Worm (Caenorhabditis elegans) whole organism, midembryonic: ENCODE data around the gene R08F11.7.

Source experiments
- T22C8.4 ChIP-seq: fragments of 200-800 bp; sonication (Bioruptor generic); IDR thresholded peaks from 2 replicates; pipeline ENCODE4 v1.3.6; 2022; ENCODE audit warnings: missing genetic modification characterization, missing compliant biosample characterization
- cog-1 ChIP-seq: sonication (generic microtip); optimal IDR thresholded peaks from 2 replicates; lab custom pipeline; 2016; ENCODE audit warnings: missing genetic modification characterization, missing compliant biosample characterization
- flt-1 ChIP-seq: fragments of 200-800 bp; sonication (Bioruptor generic); IDR thresholded peaks from 2 replicates; pipeline ENCODE4 v1.3.6; 2022; ENCODE audit warnings: missing genetic modification characterization, missing compliant biosample characterization
- klf-2 ChIP-seq: fragments of 200-800 bp; sonication (Bioruptor generic); conservative IDR thresholded peaks from 2 replicates; pipeline ENCODE4 v1.3.6; 2022; ENCODE audit warnings: missing genetic modification reagents, missing genetic modification characterization, missing compliant biosample characterization
- ref-1 ChIP-seq: fragments of 200-800 bp; sonication (Bioruptor generic); conservative IDR thresholded peaks from 2 replicates; pipeline ENCODE4 v1.3.6; 2022; ENCODE audit warnings: missing genetic modification reagents, missing genetic modification characterization, missing compliant biosample characterization
- tab-1 ChIP-seq: fragments of 200-800 bp; sonication (Bioruptor generic); IDR thresholded peaks from 2 replicates; pipeline ENCODE4 v1.3.6; 2022; ENCODE audit warnings: missing genetic modification characterization, missing compliant biosample characterization
- ztf-23 ChIP-seq: fragments of 200-800 bp; sonication (Bioruptor generic); IDR thresholded peaks from 2 replicates; pipeline ENCODE4 v1.3.6; 2022; ENCODE audit warnings: missing genetic modification reagents, missing genetic modification characterization, missing compliant biosample characterization
- ztf-29 ChIP-seq: fragments of 200-800 bp; sonication (Bioruptor generic); IDR thresholded peaks from 2 replicates; pipeline ENCODE4 v1.3.6; 2022; ENCODE audit warnings: missing genetic modification reagents, missing genetic modification characterization, missing compliant biosample characterization

DNA sequence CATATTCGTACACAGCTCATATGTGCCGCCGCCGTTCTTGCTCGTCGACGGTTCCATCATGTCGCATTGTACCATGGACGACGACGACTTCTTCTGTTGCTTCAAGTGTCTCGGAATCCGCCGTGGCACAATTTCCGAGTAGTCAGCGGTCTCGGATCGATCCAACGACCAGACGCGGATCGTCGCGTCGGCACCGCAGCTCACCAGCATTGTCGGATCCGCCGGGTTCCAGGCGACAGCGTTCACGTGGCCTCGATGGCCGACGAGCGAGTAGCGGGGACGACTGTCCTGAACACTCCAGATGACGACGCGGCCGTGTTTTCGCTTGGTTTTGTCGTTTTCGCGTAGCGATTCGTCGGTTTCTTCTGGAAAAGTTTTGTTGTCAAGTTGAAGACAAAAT is 39.5 kb upstream of the R08F11.7 start:
- TF ChIP-seq klf-2 (GFP tag; lab: Robert Waterston, UW) (no peak), ztf-23 (no peak), tab-1 (no peak), ref-1 (GFP tag; lab: Robert Waterston, UW) (no peak), ztf-29 (GFP tag; lab: Robert Waterston, UW) (no peak), flt-1 (GFP tag; lab: Robert Waterston, UW) (no peak), cog-1 (tag; lab: Kevin White, UChicago) (no peak), T22C8.4 (GFP tag; lab: Robert Waterston, UW) (no peak)
